Fruit fly (Drosophila melanogaster) whole organism, embryonic: ENCODE results near the gene Efhc1.1.

Experiments used
- B-H2 ChIP-seq: fragments of 200-800 bp; sonication (Bioruptor generic); optimal IDR thresholded peaks from 2 replicates; lab custom pipeline; 2018; ENCODE audit warnings: missing biosample characterization, mild to moderate bottlenecking, missing genetic modification characterization
- Bteb2 ChIP-seq: fragments of 200-800 bp; sonication (Bioruptor generic); optimal IDR thresholded peaks from 2 replicates; lab custom pipeline; 2016; ENCODE audit warnings: missing biosample characterization, missing genetic modification characterization
- CG10565 ChIP-seq: fragments of 200-800 bp; sonication (Bioruptor generic); optimal IDR thresholded peaks from 3 replicates; lab custom pipeline; 2016; ENCODE audit warnings: missing biosample characterization, mild to moderate bottlenecking, missing genetic modification characterization
- CG12299 ChIP-seq: fragments of 200-800 bp; sonication (Bioruptor generic); optimal IDR thresholded peaks from 2 replicates; lab custom pipeline; 2018; ENCODE audit warnings: missing biosample characterization, mild to moderate bottlenecking, missing genetic modification characterization
- CG13123 ChIP-seq: fragments of 200-800 bp; sonication (Bioruptor generic); optimal IDR thresholded peaks from 2 replicates; lab custom pipeline; 2016; ENCODE audit warnings: missing biosample characterization, missing genetic modification characterization
- CG15479 ChIP-seq: fragments of 200-800 bp; sonication (Bioruptor generic); optimal IDR thresholded peaks from 3 replicates; lab custom pipeline; 2019; ENCODE audit warnings: missing biosample characterization, mild to moderate bottlenecking, missing genetic modification characterization, moderate library complexity
- CG17912 ChIP-seq: fragments of 200-800 bp; sonication (Bioruptor generic); optimal IDR thresholded peaks from 2 replicates; lab custom pipeline; 2018; ENCODE audit warnings: missing biosample characterization, mild to moderate bottlenecking, missing genetic modification characterization
- CG18262 ChIP-seq: fragments of 200-800 bp; optimal IDR thresholded peaks from 3 replicates; lab custom pipeline; 2019; ENCODE audit warnings: missing biosample characterization, mild to moderate bottlenecking, missing genetic modification characterization, moderate library complexity
- CG2678 ChIP-seq: fragments of 200-800 bp; sonication (Bioruptor generic); optimal IDR thresholded peaks from 3 replicates; lab custom pipeline; 2019; ENCODE audit warnings: missing biosample characterization, mild to moderate bottlenecking, missing genetic modification characterization, moderate library complexity
- CG30020 ChIP-seq: fragments of 200-800 bp; optimal IDR thresholded peaks from 2 replicates; lab custom pipeline; 2019; ENCODE audit warnings: missing biosample characterization, mild to moderate bottlenecking, missing genetic modification characterization, moderate library complexity
- CG30403 ChIP-seq: fragments of 200-800 bp; sonication (Bioruptor generic); optimal IDR thresholded peaks from 3 replicates; lab custom pipeline; 2016; ENCODE audit warnings: missing biosample characterization, missing genetic modification characterization
- CG30431 ChIP-seq: fragments of 200-800 bp; sonication (Bioruptor generic); optimal IDR thresholded peaks from 2 replicates; lab custom pipeline; 2017; ENCODE audit warnings: missing biosample characterization, missing genetic modification characterization
- CG34224 ChIP-seq: fragments of 200-800 bp; sonication (Bioruptor generic); IDR thresholded peaks from 3 replicates; pipeline ENCODE4 v1.3.6; 2022; ENCODE audit warnings: missing biosample characterization, missing genetic modification characterization; ENCODE audit not compliant: partially characterized antibody
- CG3726 ChIP-seq: fragments of 200-800 bp; sonication (Bioruptor generic); IDR thresholded peaks from 3 replicates; pipeline ENCODE4, ENCODE4 v1.3.6; 2022; ENCODE audit warnings: missing biosample characterization, missing genetic modification characterization
- CG42726 ChIP-seq: fragments of 200-800 bp; sonication (Bioruptor generic); IDR thresholded peaks from 2 replicates; pipeline ENCODE4 v1.3.6; 2022; ENCODE audit warnings: missing biosample characterization, missing genetic modification characterization; ENCODE audit not compliant: partially characterized antibody
- CG4617 ChIP-seq: fragments of 200-800 bp; sonication (Bioruptor generic); optimal IDR thresholded peaks from 3 replicates; lab custom pipeline; 2016; ENCODE audit warnings: missing biosample characterization, missing genetic modification characterization, borderline replicate concordance
- CG7271 ChIP-seq: fragments of 200-800 bp; sonication (Bioruptor generic); optimal IDR thresholded peaks from 2 replicates; lab custom pipeline; 2018; ENCODE audit warnings: missing biosample characterization, mild to moderate bottlenecking, missing genetic modification characterization, moderate library complexity
- CG7556 ChIP-seq: fragments of 200-800 bp; sonication (Bioruptor generic); optimal IDR thresholded peaks from 2 replicates; lab custom pipeline; 2017; ENCODE audit warnings: missing biosample characterization, mild to moderate bottlenecking, missing genetic modification characterization
- CG7786 ChIP-seq: fragments of 200-800 bp; sonication (Bioruptor generic); optimal IDR thresholded peaks from 2 replicates; lab custom pipeline; 2016; ENCODE audit warnings: missing biosample characterization, missing genetic modification characterization
- CG8290 ChIP-seq, 3 experiments: fragments of 200-800 bp; sonication (Bioruptor generic); optimal IDR thresholded peaks; 2 replicates each; lab custom pipeline; 2016 to 2019; ENCODE audit warnings: missing biosample characterization in 3 of 3, missing genetic modification characterization in 3 of 3, mild to moderate bottlenecking in 2 of 3, moderate library complexity in 1 of 3
- CG9609 ChIP-seq: fragments of 200-800 bp; sonication (Bioruptor generic); optimal IDR thresholded peaks from 3 replicates; lab custom pipeline; 2016; ENCODE audit warnings: missing biosample characterization, missing genetic modification characterization
- D ChIP-seq, 2 experiments: fragments of 200-800 bp in 1 of 2; fragments of >200 bp in 1 of 2; sonication (Bioruptor generic) in 1 of 2; optimal IDR thresholded peaks; 2 replicates in 1 of 2; 3 replicates in 1 of 2; lab custom pipeline; 2017; ENCODE audit warnings: mild to moderate bottlenecking in 1 of 2, missing biosample characterization in 1 of 2, missing genetic modification characterization in 1 of 2, missing genetic modification reagents in 1 of 2
- E2f2 ChIP-seq: fragments of 200-800 bp; sonication (Bioruptor generic); IDR thresholded peaks from 2 replicates; pipeline ENCODE4 v1.3.6; 2022; ENCODE audit warnings: missing biosample characterization, missing genetic modification characterization
- Gsc ChIP-seq: fragments of 200-800 bp; sonication (Bioruptor generic); IDR thresholded peaks from 2 replicates; pipeline ENCODE4 v1.3.6; 2022; ENCODE audit warnings: missing biosample characterization, missing genetic modification characterization
- Med ChIP-seq: fragments of 200-800 bp; sonication (Bioruptor generic); peaks from one replicate; lab custom pipeline; 2016; ENCODE audit warnings: missing biosample characterization, missing genetic modification characterization, mild to moderate bottlenecking, inconsistent platforms, moderate library complexity
- NK7.1 ChIP-seq: fragments of 200-800 bp; sonication (Bioruptor generic); optimal IDR thresholded peaks from 3 replicates; lab custom pipeline; 2016; ENCODE audit warnings: missing biosample characterization, missing genetic modification characterization
- Nf-YB ChIP-seq: fragments of 200-800 bp; sonication (Bioruptor generic); optimal IDR thresholded peaks from 3 replicates; lab custom pipeline; 2019; ENCODE audit warnings: missing biosample characterization, mild to moderate bottlenecking, missing genetic modification characterization, moderate library complexity
- Rfx ChIP-seq: fragments of 200-800 bp; sonication (Bioruptor generic); IDR thresholded peaks from 2 replicates; pipeline ENCODE4 v1.3.6; 2022; ENCODE audit warnings: missing biosample characterization, missing genetic modification characterization
- bsh ChIP-seq, 2 experiments: fragments of 200-800 bp; sonication (Bioruptor generic); optimal IDR thresholded peaks; 2 replicates each; lab custom pipeline; 2017 to 2018; ENCODE audit warnings: mild to moderate bottlenecking in 2 of 2, missing biosample characterization in 2 of 2, missing genetic modification characterization in 2 of 2, moderate library complexity in 1 of 2
- cas ChIP-seq: fragments of 200-800 bp; sonication (Bioruptor generic); IDR thresholded peaks from 2 replicates; pipeline ENCODE4 v1.3.6; 2022; ENCODE audit warnings: missing biosample characterization, missing genetic modification characterization
- croc ChIP-seq: fragments of 200-800 bp; sonication (Bioruptor generic); conservative IDR thresholded peaks from 3 replicates; pipeline ENCODE4 v1.3.6; 2022; ENCODE audit warnings: missing biosample characterization, missing genetic modification characterization
- dan ChIP-seq: fragments of 200-800 bp; sonication (Bioruptor generic); IDR thresholded peaks from 2 replicates; pipeline ENCODE4 v1.3.6; 2022; ENCODE audit warnings: missing biosample characterization, missing genetic modification characterization
- exex ChIP-seq: fragments of 200-800 bp; sonication (Bioruptor generic); optimal IDR thresholded peaks from 4 replicates; lab custom pipeline; 2018; ENCODE audit warnings: missing biosample characterization, mild to moderate bottlenecking, missing genetic modification characterization, moderate library complexity
- eyg ChIP-seq: fragments of 200-800 bp; sonication (Bioruptor generic); optimal IDR thresholded peaks from 3 replicates; lab custom pipeline; 2016; ENCODE audit warnings: missing biosample characterization, missing genetic modification characterization
- fd96Cb ChIP-seq: fragments of 200-800 bp; sonication (Bioruptor generic); optimal IDR thresholded peaks from 2 replicates; lab custom pipeline; 2018; ENCODE audit warnings: missing biosample characterization, mild to moderate bottlenecking, missing genetic modification characterization, moderate library complexity
- ftz-f1 ChIP-seq: fragments of 200-800 bp; sonication (Bioruptor generic); optimal IDR thresholded peaks from 2 replicates; lab custom pipeline; 2016; ENCODE audit warnings: missing biosample characterization, missing genetic modification characterization
- ind ChIP-seq: fragments of 200-800 bp; sonication (Bioruptor generic); optimal IDR thresholded peaks from 3 replicates; lab custom pipeline; 2016; ENCODE audit warnings: missing biosample characterization, missing genetic modification characterization
- kni ChIP-seq: fragments of 200-800 bp; sonication (Bioruptor generic); optimal IDR thresholded peaks from 3 replicates; lab custom pipeline; 2017; ENCODE audit warnings: mild to moderate bottlenecking, missing biosample characterization, missing genetic modification reagents, missing genetic modification characterization
- phol ChIP-seq: fragments of 200-800 bp; sonication (Bioruptor generic); optimal IDR thresholded peaks from 3 replicates; lab custom pipeline; 2018; ENCODE audit warnings: missing biosample characterization, mild to moderate bottlenecking, missing genetic modification characterization, moderate library complexity
- repo ChIP-seq: fragments of 200-800 bp; sonication (Bioruptor generic); optimal IDR thresholded peaks from 2 replicates; lab custom pipeline; 2016; ENCODE audit warnings: missing biosample characterization, missing genetic modification characterization
- rib ChIP-seq: fragments of 200-800 bp; sonication (Bioruptor generic); IDR thresholded peaks from 2 replicates; pipeline ENCODE4 v1.3.6; 2022; ENCODE audit warnings: missing biosample characterization, missing genetic modification characterization
- sc ChIP-seq, 3 experiments: fragments of >200 bp in 2 of 3; fragments of 200-800 bp in 1 of 3; sonication (Bioruptor generic) in 1 of 3; optimal IDR thresholded peaks; 2 replicates in 2 of 3; 3 replicates in 1 of 3; lab custom pipeline; 2017; ENCODE audit warnings: mild to moderate bottlenecking in 1 of 3, missing biosample characterization in 1 of 3, missing genetic modification characterization in 1 of 3, missing genetic modification reagents in 1 of 3
- schlank ChIP-seq: fragments of 200-800 bp; sonication (Bioruptor generic); optimal IDR thresholded peaks from 2 replicates; lab custom pipeline; 2018; ENCODE audit warnings: missing biosample characterization, mild to moderate bottlenecking, missing genetic modification characterization
- slou ChIP-seq: fragments of 200-800 bp; sonication (Bioruptor generic); optimal IDR thresholded peaks from 3 replicates; lab custom pipeline; 2016; ENCODE audit warnings: missing biosample characterization, missing genetic modification characterization
- ssp ChIP-seq: fragments of 200-800 bp; sonication (Bioruptor generic); IDR thresholded peaks from 2 replicates; pipeline ENCODE4 v1.3.6; 2022; ENCODE audit warnings: missing biosample characterization, missing genetic modification characterization
- unc-4 ChIP-seq: fragments of 200-800 bp; sonication (Bioruptor generic); IDR thresholded peaks from 2 replicates; pipeline ENCODE4 v1.3.6; 2022; ENCODE audit warnings: missing biosample characterization, missing genetic modification characterization; ENCODE audit not compliant: partially characterized antibody

Gene Efhc1.1

dm6 chrX:15802880-15803650, 19.6 kb upstream of the Efhc1.1 start (continued):
- TF ChIP-seq CG12299 (no peak), CG4617 (GFP tag; lab: Kevin White, UChicago) (peak; percentile 31), CG3726 (GFP tag; lab: Robert Waterston, UW) (no peak), CG9609 (GFP tag; lab: Kevin White, UChicago) (no peak), schlank (tag; lab: Kevin White, UChicago) (no peak), CG10565 (no peak), CG13123 (GFP tag; lab: Kevin White, UChicago) (no peak), Med (GFP tag; lab: Kevin White, UChicago) (peak; percentile 59), CG7786 (GFP tag; lab: Kevin White, UChicago) (no peak), CG15479 (GFP tag; lab: Kevin White, UChicago) (no peak), fd96Cb (tag; lab: Kevin White, UChicago) (no peak), CG2678 (tag; lab: Kevin White, UChicago) (peak; percentile 48), CG42726 (GFP tag; lab: Robert Waterston, UW) (peak; percentile 32; the same call in 1 of the 2 replicates), Rfx (GFP tag; lab: Robert Waterston, UW) (peak; percentile 56), CG7271 (tag; lab: Kevin White, UChicago) (no peak), repo (GFP tag; lab: Kevin White, UChicago) (no peak), exex (tag; lab: Kevin White, UChicago) (peak; percentile 27), CG30020 (tag; lab: Kevin White, UChicago) (peak; percentile 83), phol (tag; lab: Kevin White, UChicago) (peak; percentile 43), croc (GFP tag; lab: Robert Waterston, UW) (no peak), cas (GFP tag; lab: Robert Waterston, UW) (no peak), CG30431 (no peak), Gsc (GFP tag; lab: Robert Waterston, UW) (no peak), CG30403 (peak; percentile 10), eyg (no peak), bsh (GFP tag; optimal IDR thresholded peaks at IDR 0.05; lab: Kevin White, UChicago) (peak in 1 of 2 experiments; percentile 21), rib (no peak), B-H2 (GFP tag; lab: Kevin White, UChicago) (peak; percentile 31), Nf-YB (peak; percentile 75), unc-4 (GFP tag; lab: Robert Waterston, UW) (peak; percentile 73), ind (peak; percentile 3), dan (GFP tag; lab: Robert Waterston, UW) (no peak), NK7.1 (GFP tag; lab: Kevin White, UChicago) (no peak), CG7556 (GFP tag; lab: Kevin White, UChicago) (no peak), CG17912 (no peak), sc (optimal IDR thresholded peaks at IDR 0.05; lab: Kevin White, UChicago) (no peak), sc (GFP tag; optimal IDR thresholded peaks at IDR 0.05; lab: Kevin White, UChicago) (no peak), Bteb2 (GFP tag; lab: Kevin White, UChicago) (no peak), E2f2 (GFP tag; lab: Robert Waterston, UW) (no peak), D (optimal IDR thresholded peaks at IDR 0.05; lab: Kevin White, UChicago) (no peak), D (GFP tag; optimal IDR thresholded peaks at IDR 0.05; lab: Kevin White, UChicago) (no peak), CG18262 (tag; lab: Kevin White, UChicago) (peak; percentile 36), ssp (GFP tag; lab: Robert Waterston, UW) (peak; percentile 72), kni (GFP tag; lab: Kevin White, UChicago) (no peak), CG8290 (GFP tag; optimal IDR thresholded peaks at IDR 0.05; lab: Kevin White, UChicago) (peak; percentile 69), CG8290 (tag; optimal IDR thresholded peaks at IDR 0.05; lab: Kevin White, UChicago) (peak in 1 of 2 experiments; percentile 65), slou (no peak), CG34224 (GFP tag; lab: Robert Waterston, UW) (peak; percentile 84), ftz-f1 (GFP tag; lab: Kevin White, UChicago) (no peak)
